Worm (Caenorhabditis elegans): ENCODE results near the gene Y56A3A.33.
A peak's percentile ranks its signal among the peaks of the same experiment; 100 is the strongest.

Gene Y56A3A.33

DNA sequence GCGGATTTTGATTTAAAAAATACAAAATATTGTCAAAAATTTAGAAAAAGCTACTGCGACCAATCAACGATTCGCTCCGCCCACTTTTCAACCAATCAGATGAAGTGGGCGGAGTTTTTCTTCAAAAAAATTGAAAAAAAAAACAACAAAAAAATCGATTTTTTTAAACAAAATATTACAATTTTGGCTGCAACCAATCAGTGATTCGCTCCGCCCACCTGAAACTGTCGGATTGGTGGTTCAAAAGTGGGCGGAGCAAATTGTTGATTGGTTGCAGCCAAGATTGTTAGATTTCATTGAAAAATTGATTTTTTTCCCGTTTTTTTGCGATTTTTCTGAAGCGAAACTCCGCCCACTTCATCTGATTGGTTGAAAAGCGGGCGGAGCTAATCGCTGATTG, 30.5 kb upstream of the Y56A3A.33 start:
- TF ChIP-seq nfya-1 (tag; optimal IDR thresholded peaks at IDR 0.05; ENCODE audit: insufficient read depth) (peak; percentile 86), elt-1 (tag; optimal IDR thresholded peaks at IDR 0.05) (no peak)

DNA sequence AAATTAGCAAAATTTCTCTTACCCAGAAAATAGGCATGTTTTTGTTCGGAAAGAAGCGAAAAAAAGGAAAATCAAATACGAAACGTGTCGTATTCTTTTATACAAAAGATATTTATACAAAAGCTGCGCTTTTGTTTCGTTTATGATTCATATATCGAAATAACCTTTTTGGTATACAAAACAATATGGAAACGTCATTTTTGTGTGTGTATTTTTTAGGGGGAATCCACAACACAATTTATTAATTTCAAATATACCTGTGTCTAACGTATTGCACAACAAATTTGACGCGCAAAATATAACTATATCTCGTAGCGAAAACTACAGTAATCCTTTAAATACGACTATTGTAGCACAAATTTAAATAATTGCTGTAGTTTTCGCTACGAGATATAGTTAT, 27.9 kb upstream of the Y56A3A.33 start, which contains the start of gene Y79H2A.2:
Y79H2A.2 (minus strand) TSS at position 101 of the 400 bp plus-strand sequence.
- TF ChIP-seq fkh-2 (tag; optimal IDR thresholded peaks at IDR 0.05) (no peak), jun-1 (tag; optimal IDR thresholded peaks at IDR 0.05) (no peak), nhr-11 (tag; optimal IDR thresholded peaks at IDR 0.05) (no peak), mdl-1 (tag; optimal IDR thresholded peaks at IDR 0.05) (no peak), nhr-237 (tag; optimal IDR thresholded peaks at IDR 0.05) (no peak), daf-12 (tag; optimal IDR thresholded peaks at IDR 0.05) (no peak), zag-1 (tag; optimal IDR thresholded peaks at IDR 0.05) (no peak), fos-1 (tag; optimal IDR thresholded peaks at IDR 0.05) (no peak)

DNA sequence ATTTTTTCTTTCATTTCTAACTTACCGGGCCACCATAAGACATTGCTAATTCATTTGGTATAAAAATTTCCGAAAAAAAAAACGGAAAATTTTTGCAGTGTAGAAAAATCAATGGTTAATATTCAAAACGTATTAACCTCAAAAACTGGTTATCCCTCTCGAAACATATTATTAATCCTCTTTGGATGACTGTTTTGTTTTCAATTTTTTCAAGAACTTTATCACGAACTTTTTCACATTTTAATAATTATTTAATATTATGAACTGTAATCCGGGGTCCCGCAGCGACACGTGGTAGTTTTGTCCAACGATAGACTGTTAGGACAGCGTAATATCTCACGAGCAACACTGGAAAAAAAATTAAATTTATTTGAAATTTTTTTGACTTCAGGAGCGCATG, 26.0 kb upstream of the Y56A3A.33 start, which contains the start of gene Y79H2A.12:
Y79H2A.12 (minus strand) TSS at position 101 of the 400 bp plus-strand sequence.
- TF ChIP-seq ZK546.5 (tag; optimal IDR thresholded peaks at IDR 0.05) (no peak), snpc-4 (tag; optimal IDR thresholded peaks at IDR 0.05) (no peak), tbx-2 (tag; optimal IDR thresholded peaks at IDR 0.05) (no peak), sea-2 (GFP tag; optimal IDR thresholded peaks at IDR 0.05) (no peak), eor-1 (tag; optimal IDR thresholded peaks at IDR 0.05) (no peak), ceh-28 (tag; optimal IDR thresholded peaks at IDR 0.05) (no peak), nhr-77 (tag; optimal IDR thresholded peaks at IDR 0.05) (no peak), nhr-25 (tag; optimal IDR thresholded peaks at IDR 0.05) (no peak), jun-1 (tag; optimal IDR thresholded peaks at IDR 0.05) (no peak), ceh-9 (tag; optimal IDR thresholded peaks at IDR 0.05) (no peak)

DNA sequence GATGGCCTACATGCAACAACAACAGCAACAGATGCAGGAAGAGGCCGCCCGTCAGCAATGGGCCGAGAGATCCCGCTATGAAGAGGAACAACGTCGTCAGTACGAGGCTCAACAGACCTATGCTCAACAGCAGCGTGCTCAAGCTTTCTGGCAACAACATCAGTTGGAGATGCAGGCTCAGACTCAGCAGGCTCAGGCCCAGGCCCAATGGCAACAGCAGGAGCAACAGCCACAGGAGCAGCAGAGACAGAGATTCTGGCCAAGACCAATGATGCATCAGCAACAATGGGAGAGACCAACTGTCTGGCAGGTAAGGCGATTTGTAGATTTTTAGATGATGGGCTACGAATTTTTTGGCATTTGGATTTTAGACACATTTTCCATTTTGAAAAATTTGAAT, 19.5 kb upstream of the Y56A3A.33 start:
- TF ChIP-seq ztf-4 (tag; optimal IDR thresholded peaks at IDR 0.05) (no peak), hmg-11 (tag; optimal IDR thresholded peaks at IDR 0.05) (no peak), lin-15B (tag; optimal IDR thresholded peaks at IDR 0.05) (no peak), snpc-4 (tag; optimal IDR thresholded peaks at IDR 0.05) (no peak), ZK546.5 (tag; optimal IDR thresholded peaks at IDR 0.05) (no peak), nhr-237 (tag; optimal IDR thresholded peaks at IDR 0.05) (no peak), nfya-1 (tag; optimal IDR thresholded peaks at IDR 0.05; ENCODE audit: insufficient read depth) (no peak), fos-1 (tag; optimal IDR thresholded peaks at IDR 0.05) (no peak), fkh-2 (tag; optimal IDR thresholded peaks at IDR 0.05) (no peak), jun-1 (tag; optimal IDR thresholded peaks at IDR 0.05) (no peak), egl-5 (tag; optimal IDR thresholded peaks at IDR 0.05) (no peak), nhr-28 (tag; optimal IDR thresholded peaks at IDR 0.05) (no peak), nhr-77 (tag; optimal IDR thresholded peaks at IDR 0.05) (no peak), zag-1 (tag; optimal IDR thresholded peaks at IDR 0.05) (no peak), lin-39 (tag; optimal IDR thresholded peaks at IDR 0.05) (no peak), ceh-9 (tag; optimal IDR thresholded peaks at IDR 0.05) (no peak), lsy-12 (tag; optimal IDR thresholded peaks at IDR 0.05) (no peak), eor-1 (tag; optimal IDR thresholded peaks at IDR 0.05) (no peak)

DNA sequence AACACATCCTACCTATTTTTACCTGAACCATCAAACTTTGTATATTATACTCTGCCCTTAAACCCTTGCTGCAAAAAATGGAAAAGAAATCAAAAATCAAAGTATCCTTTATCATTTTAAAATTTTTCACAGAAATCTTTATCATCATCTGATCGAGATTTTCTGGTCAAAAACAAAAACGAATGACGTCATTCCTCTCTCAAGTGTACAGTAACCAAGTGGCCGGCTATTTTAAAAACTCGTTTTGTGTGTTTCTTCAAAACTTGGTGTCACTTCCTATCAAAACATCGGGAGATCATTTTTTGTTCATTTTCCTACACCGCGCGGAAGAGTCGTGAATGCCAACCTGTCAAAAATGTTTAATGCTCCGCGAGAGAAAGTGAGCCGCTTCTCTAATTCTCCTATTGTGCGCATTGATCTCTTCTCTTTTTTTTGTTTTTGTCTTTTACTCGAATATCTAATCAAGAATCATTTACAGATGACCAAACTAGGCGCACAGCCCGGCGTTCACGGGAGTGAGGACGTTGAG, 17.4 kb upstream of the Y56A3A.33 start, which contains the start of gene brp-1:
brp-1 (plus strand) TSS at position 479 of the 529 bp plus-strand sequence.
- no peak for TF ChIP-seq lin-39 (tag; optimal IDR thresholded peaks at IDR 0.05)
- TF ChIP-seq skn-1 (tag; optimal IDR thresholded peaks at IDR 0.05): no peak
- TF ChIP-seq pha-4 (tag; optimal IDR thresholded peaks at IDR 0.05): no peak
- no peak for TF ChIP-seq lsy-12 (tag; optimal IDR thresholded peaks at IDR 0.05)
- peak; percentile 67 for TF ChIP-seq nhr-43 (tag; optimal IDR thresholded peaks at IDR 0.05; ENCODE audit: poor library complexity, severe bottlenecking)
- no peak for TF ChIP-seq elt-1 (tag; optimal IDR thresholded peaks at IDR 0.05)
- peak; percentile 21 for TF ChIP-seq nhr-23 (tag; optimal IDR thresholded peaks at IDR 0.05)
- TF ChIP-seq ztf-11 (tag; optimal IDR thresholded peaks at IDR 0.05): no peak
- no peak for TF ChIP-seq daf-12 (tag; optimal IDR thresholded peaks at IDR 0.05)
- no peak for TF ChIP-seq nhr-77 (tag; optimal IDR thresholded peaks at IDR 0.05)
- no peak for TF ChIP-seq zag-1 (tag; optimal IDR thresholded peaks at IDR 0.05)
- no peak for TF ChIP-seq ztf-4 (tag; optimal IDR thresholded peaks at IDR 0.05)
- TF ChIP-seq ama-1 (optimal IDR thresholded peaks at IDR 0.05): peak; percentile 32
- no peak for TF ChIP-seq nfya-1 (tag; optimal IDR thresholded peaks at IDR 0.05; ENCODE audit: insufficient read depth)
- no peak for TF ChIP-seq aly-2 (tag; optimal IDR thresholded peaks at IDR 0.05)
- TF ChIP-seq sea-2 (GFP tag; optimal IDR thresholded peaks at IDR 0.05): no peak
- no peak for TF ChIP-seq nhr-237 (tag; optimal IDR thresholded peaks at IDR 0.05)
- no peak for TF ChIP-seq nhr-12 (tag; optimal IDR thresholded peaks at IDR 0.05)
- no peak for TF ChIP-seq unc-62 (GFP tag; optimal IDR thresholded peaks at IDR 0.05)
- no peak for TF ChIP-seq nhr-28 (tag; optimal IDR thresholded peaks at IDR 0.05)
